Fruit fly (Drosophila melanogaster): Measurements from ENCODE around the gene CG15824.

The CG15824 gene

DNA sequence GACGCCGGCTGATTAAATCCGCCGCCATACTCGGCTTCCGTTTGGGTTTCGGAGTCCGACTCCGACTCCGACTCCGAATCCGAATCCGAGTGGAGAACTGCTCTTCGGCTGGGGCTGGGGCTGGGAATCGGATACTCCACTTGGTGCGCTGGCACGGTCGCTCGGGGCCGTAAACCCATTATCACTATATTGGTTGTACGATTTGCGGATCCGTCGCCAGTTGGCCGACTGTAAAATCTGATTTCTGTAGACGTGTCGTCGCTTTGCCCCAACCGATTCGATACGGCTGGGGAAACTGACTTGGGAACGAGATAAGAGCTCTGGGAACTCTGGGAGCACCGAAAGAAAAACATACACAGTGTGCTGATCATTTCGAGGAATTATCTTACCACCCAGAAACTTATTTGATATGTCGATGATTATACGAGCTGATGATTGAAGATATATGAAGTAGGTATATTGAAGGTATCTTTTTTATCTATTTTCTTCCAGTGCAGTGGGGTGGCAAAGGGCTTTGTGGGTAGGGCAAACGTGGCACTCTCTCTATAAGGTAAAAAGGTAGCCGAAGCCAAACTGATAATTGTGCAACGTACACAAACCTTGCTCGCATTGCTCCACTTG lies 26.9 kb downstream of the CG15824 start (continued):
- TF ChIP-seq Jarid2 (GFP tag; optimal IDR thresholded peaks at IDR 0.05) (no peak), CG10431 (GFP tag; optimal IDR thresholded peaks at IDR 0.05) (no peak), hkb (optimal IDR thresholded peaks at IDR 0.05) (no peak), hkb (GFP tag; IDR thresholded peaks at IDR 0.05) (peak; percentile 75), dmrt11E (tag; optimal IDR thresholded peaks at IDR 0.05) (peak; percentile 25), Usf (GFP tag; optimal IDR thresholded peaks at IDR 0.05) (no peak), Hr78 (GFP tag; optimal IDR thresholded peaks at IDR 0.05) (peak in 1 of 2 experiments; percentile 92), CG8290 (GFP tag; optimal IDR thresholded peaks at IDR 0.05) (peak; percentile 30), CG8290 (tag; optimal IDR thresholded peaks at IDR 0.05) (peak in 1 of 2 experiments; percentile 57), NfI (GFP tag; optimal IDR thresholded peaks at IDR 0.05) (peak; percentile 42), wek (GFP tag; optimal IDR thresholded peaks at IDR 0.05) (no peak), kni (GFP tag; optimal IDR thresholded peaks at IDR 0.05) (no peak), Antp (GFP tag; optimal IDR thresholded peaks at IDR 0.05) (peak; percentile 43), CG31365 (tag; optimal IDR thresholded peaks at IDR 0.05) (no peak), CG7839 (tag; optimal IDR thresholded peaks at IDR 0.05) (peak; percentile 66), tgo (GFP tag; IDR thresholded peaks at IDR 0.05) (peak; percentile 62), MTF-1 (GFP tag; optimal IDR thresholded peaks at IDR 0.05; ENCODE audit: borderline replicate concordance) (no peak), Optix (GFP tag; IDR thresholded peaks at IDR 0.05) (peak; percentile 53; the same call in 2 of the 3 replicates), CG9817 (tag; optimal IDR thresholded peaks at IDR 0.05) (peak; percentile 50), NC2β (GFP tag; optimal IDR thresholded peaks at IDR 0.05) (peak; percentile 41), CG6175 (GFP tag; IDR thresholded peaks at IDR 0.05) (no peak), TFAM (GFP tag; optimal IDR thresholded peaks at IDR 0.05) (no peak), CG9797 (GFP tag; optimal IDR thresholded peaks at IDR 0.05) (no peak), dmrt99B (tag; optimal IDR thresholded peaks at IDR 0.05) (peak; percentile 67), CG8359 (GFP tag; optimal IDR thresholded peaks at IDR 0.05; ENCODE audit: borderline replicate concordance) (no peak), CG14441 (GFP tag; IDR thresholded peaks at IDR 0.05) (peak; percentile 67), ewg (GFP tag; optimal IDR thresholded peaks at IDR 0.05) (peak; percentile 51), CG1603 (tag; optimal IDR thresholded peaks at IDR 0.05) (peak; percentile 82), Ssrp (tag; optimal IDR thresholded peaks at IDR 0.05) (peak; percentile 37), CG4707 (GFP tag; optimal IDR thresholded peaks at IDR 0.05) (peak; percentile 24), CG15073 (GFP tag; optimal IDR thresholded peaks at IDR 0.05) (no peak), MESR4 (GFP tag; optimal IDR thresholded peaks at IDR 0.05) (no peak), tll (GFP tag; optimal IDR thresholded peaks at IDR 0.05) (no peak), chn (GFP tag; optimal IDR thresholded peaks at IDR 0.05) (peak; percentile 57), cg (GFP tag; optimal IDR thresholded peaks at IDR 0.05) (no peak), Sry-β (GFP tag; optimal IDR thresholded peaks at IDR 0.05) (no peak), odd (GFP tag; optimal IDR thresholded peaks at IDR 0.05) (peak; percentile 46), ranshi (GFP tag; IDR thresholded peaks at IDR 0.05) (peak; percentile 38; the same call in 1 of the 2 replicates), run (tag; optimal IDR thresholded peaks at IDR 0.05) (no peak), mirr (GFP tag; optimal IDR thresholded peaks at IDR 0.05) (no peak), z (GFP tag; IDR thresholded peaks at IDR 0.05) (no peak), CG7786 (GFP tag; optimal IDR thresholded peaks at IDR 0.05) (peak; percentile 35), CG4360 (GFP tag; IDR thresholded peaks at IDR 0.05) (no peak), CrebB (tag; optimal IDR thresholded peaks at IDR 0.05) (peak; percentile 16), ttk (GFP tag; IDR thresholded peaks at IDR 0.05) (peak; percentile 59), CG31441 (GFP tag; IDR thresholded peaks at IDR 0.05) (peak; percentile 38; the same call in 1 of the 2 replicates), gfzf (GFP tag; optimal IDR thresholded peaks at IDR 0.05) (no peak), tup (GFP tag; optimal IDR thresholded peaks at IDR 0.05) (peak; percentile 24)
